Worm (Caenorhabditis elegans) whole organism, mixed stage, embryonic: ENCODE results near the gene ZK863.8.

Source experiments
- blmp-1 ChIP-seq: fragments of 150-350 bp; optimal IDR thresholded peaks from 2 replicates; lab custom pipeline; 2014; ENCODE audit warnings: missing biosample characterization, missing genetic modification characterization
- elt-1 ChIP-seq: sonication (generic microtip); optimal IDR thresholded peaks from 2 replicates; lab custom pipeline; 2017; ENCODE audit warnings: missing genetic modification characterization, mild to moderate bottlenecking, missing compliant biosample characterization, antibody characterized with exemption, moderate library complexity, borderline replicate concordance; ENCODE audit not compliant: insufficient read depth
- lin-13 ChIP-seq: fragments of 150-350 bp; optimal IDR thresholded peaks from 2 replicates; lab custom pipeline; 2014; ENCODE audit warnings: missing biosample characterization, missing genetic modification characterization
- pha-4 ChIP-seq: fragments of 150-350 bp; optimal IDR thresholded peaks from 2 replicates; lab custom pipeline; 2018; ENCODE audit warnings: missing biosample characterization, missing genetic modification reagents, missing genetic modification characterization
- unc-39 ChIP-seq: fragments of 150-350 bp; optimal IDR thresholded peaks from 2 replicates; lab custom pipeline; 2014; ENCODE audit warnings: missing biosample characterization, missing genetic modification characterization
- ztf-11 ChIP-seq: fragments of 150-350 bp; optimal IDR thresholded peaks from 2 replicates; lab custom pipeline; 2014; ENCODE audit warnings: missing biosample characterization, missing genetic modification characterization

DNA sequence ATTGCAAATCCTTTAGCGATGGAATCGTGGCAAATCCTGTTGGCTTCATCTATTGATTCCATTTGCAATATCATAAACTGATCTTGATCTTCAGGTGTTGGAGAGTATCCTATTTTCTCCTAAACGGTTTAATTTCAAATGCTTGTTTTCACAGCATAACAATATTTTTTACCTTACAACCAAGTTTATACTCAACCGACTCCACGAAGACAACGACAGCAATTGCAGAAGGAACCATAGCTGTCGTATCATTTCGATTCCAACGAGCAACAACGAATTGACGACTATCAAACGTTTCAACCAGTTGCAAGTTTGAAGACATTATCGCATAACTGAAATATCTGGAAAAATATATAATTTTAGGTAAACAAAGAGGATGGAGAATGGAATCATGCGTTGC, 3.5 kb downstream of the ZK863.8 start, which contains the start of gene usip-1:
- no peak for TF ChIP-seq elt-1 (tag; lab: Kevin White, UChicago)
- TF ChIP-seq ztf-11 (tag; lab: Kevin White, UChicago), result no peak
- TF ChIP-seq lin-13 (tag; lab: Kevin White, UChicago), result no peak
- TF ChIP-seq unc-39 (tag; lab: Kevin White, UChicago), result no peak
- TF ChIP-seq pha-4 (tag; lab: Kevin White, UChicago), result no peak
- TF ChIP-seq blmp-1 (tag; lab: Kevin White, UChicago), result no peak
